Fruit fly (Drosophila melanogaster) whole organism, embryonic: ENCODE results near the gene CG34135.
A peak's percentile ranks its signal among the peaks of the same experiment; 100 is the strongest.

Source experiments
- CG10959 ChIP-seq: fragments of 200-800 bp; sonication (Bioruptor generic); IDR thresholded peaks from 2 replicates; pipeline ENCODE4 v1.3.6; 2022; ENCODE audit warnings: missing biosample characterization, missing genetic modification characterization
- CG10979 ChIP-seq: fragments of 200-800 bp; sonication (Bioruptor generic); optimal IDR thresholded peaks from 2 replicates; lab custom pipeline; 2018; ENCODE audit warnings: missing biosample characterization, mild to moderate bottlenecking, missing genetic modification characterization, moderate library complexity
- CG12219 ChIP-seq: fragments of 200-800 bp; sonication (Bioruptor generic); optimal IDR thresholded peaks from 3 replicates; lab custom pipeline; 2018; ENCODE audit warnings: missing biosample characterization, mild to moderate bottlenecking, missing genetic modification characterization
- CG13123 ChIP-seq: fragments of 200-800 bp; sonication (Bioruptor generic); optimal IDR thresholded peaks from 2 replicates; lab custom pipeline; 2016; ENCODE audit warnings: missing biosample characterization, missing genetic modification characterization
- CG13894 ChIP-seq: fragments of 200-800 bp; sonication (Bioruptor generic); optimal IDR thresholded peaks from 3 replicates; lab custom pipeline; 2018; ENCODE audit warnings: missing biosample characterization, mild to moderate bottlenecking, missing genetic modification characterization, moderate library complexity
- CG14050 ChIP-seq: fragments of 200-800 bp; sonication (Bioruptor generic); IDR thresholded peaks from 3 replicates; pipeline ENCODE4 v1.3.6; 2022; ENCODE audit warnings: missing biosample characterization, missing genetic modification characterization
- CG15696 ChIP-seq: fragments of 200-800 bp; sonication (Bioruptor generic); optimal IDR thresholded peaks from 2 replicates; lab custom pipeline; 2019; ENCODE audit warnings: missing biosample characterization, mild to moderate bottlenecking, missing genetic modification characterization, moderate library complexity
- CG16815 ChIP-seq: fragments of 200-800 bp; sonication (Bioruptor generic); optimal IDR thresholded peaks from 3 replicates; lab custom pipeline; 2017; ENCODE audit warnings: missing biosample characterization, mild to moderate bottlenecking, missing genetic modification characterization
- CG17912 ChIP-seq: fragments of 200-800 bp; sonication (Bioruptor generic); optimal IDR thresholded peaks from 2 replicates; lab custom pipeline; 2018; ENCODE audit warnings: missing biosample characterization, mild to moderate bottlenecking, missing genetic modification characterization
- CG18599 ChIP-seq: fragments of 200-800 bp; sonication (Bioruptor generic); optimal IDR thresholded peaks from 3 replicates; lab custom pipeline; 2017; ENCODE audit warnings: missing biosample characterization, missing genetic modification characterization, mild to moderate bottlenecking, moderate library complexity, missing genetic modification reagents
- CG2889 ChIP-seq: fragments of 200-800 bp; sonication (Bioruptor generic); IDR thresholded peaks from 3 replicates; pipeline ENCODE4 v1.3.6; 2022; ENCODE audit warnings: missing biosample characterization, missing genetic modification characterization
- CG4282 ChIP-seq: fragments of 200-800 bp; sonication (Bioruptor generic); optimal IDR thresholded peaks from 2 replicates; lab custom pipeline; 2016; ENCODE audit warnings: missing biosample characterization, missing genetic modification characterization
- CG5180 ChIP-seq: fragments of 200-800 bp; sonication (Bioruptor generic); optimal IDR thresholded peaks from 3 replicates; lab custom pipeline; 2017; ENCODE audit warnings: missing biosample characterization, missing genetic modification characterization, mild to moderate bottlenecking, moderate library complexity, missing genetic modification reagents
- CG6854 ChIP-seq: fragments of 200-800 bp; sonication (Bioruptor generic); optimal IDR thresholded peaks from 3 replicates; lab custom pipeline; 2017; ENCODE audit warnings: missing biosample characterization, mild to moderate bottlenecking, missing genetic modification characterization
- CG9932 ChIP-seq: fragments of 200-800 bp; sonication (Bioruptor generic); IDR thresholded peaks from 2 replicates; pipeline ENCODE4 v1.3.6; 2022; ENCODE audit warnings: missing biosample characterization, missing genetic modification characterization
- D19B ChIP-seq: fragments of 200-800 bp; sonication (Bioruptor generic); optimal IDR thresholded peaks from 2 replicates; lab custom pipeline; 2017; ENCODE audit warnings: missing biosample characterization, mild to moderate bottlenecking, missing genetic modification characterization
- Dfd ChIP-seq, 2 experiments: fragments of >200 bp; optimal IDR thresholded peaks; 2 replicates each; lab custom pipeline; 2017; ENCODE audit warnings: missing biosample characterization in 2 of 2, missing genetic modification characterization in 2 of 2
- Dip2 ChIP-seq: fragments of 200-800 bp; sonication (Bioruptor generic); IDR thresholded peaks from 2 replicates; pipeline ENCODE4 v1.3.6; 2022; ENCODE audit warnings: missing biosample characterization, missing genetic modification characterization
- Dref ChIP-seq: fragments of 200-800 bp; sonication (Bioruptor generic); IDR thresholded peaks from 2 replicates; pipeline ENCODE4 v1.3.6; 2022; ENCODE audit warnings: missing biosample characterization, missing genetic modification characterization
- Eip74EF ChIP-seq, 2 experiments: fragments of 200-800 bp in 1 of 2; fragments of >200 bp in 1 of 2; sonication (Bioruptor generic) in 1 of 2; optimal IDR thresholded peaks; 2 replicates each; lab custom pipeline; 2017 to 2019; ENCODE audit warnings: missing biosample characterization in 2 of 2, missing genetic modification characterization in 2 of 2, mild to moderate bottlenecking in 1 of 2, moderate library complexity in 1 of 2
- Ets65A ChIP-seq: fragments of 200-800 bp; sonication (Bioruptor generic); peaks from one replicate; lab custom pipeline; 2016; ENCODE audit warnings: missing biosample characterization, missing genetic modification characterization
- Fer3 ChIP-seq: fragments of 200-800 bp; sonication (Bioruptor generic); optimal IDR thresholded peaks from 2 replicates; lab custom pipeline; 2018; ENCODE audit warnings: missing biosample characterization, mild to moderate bottlenecking, missing genetic modification characterization, moderate library complexity
- HmgZ ChIP-seq: fragments of 200-800 bp; sonication (Bioruptor generic); optimal IDR thresholded peaks from 2 replicates; lab custom pipeline; 2018; ENCODE audit warnings: missing biosample characterization, mild to moderate bottlenecking, missing genetic modification characterization
- Hr39 ChIP-seq: fragments of >200 bp; optimal IDR thresholded peaks from 2 replicates; lab custom pipeline; 2017
- Lpt ChIP-seq: fragments of >200 bp; optimal IDR thresholded peaks from 2 replicates; lab custom pipeline; 2018; ENCODE audit warnings: missing biosample characterization, missing genetic modification characterization
- Mrtf ChIP-seq: fragments of 200-800 bp; sonication (Bioruptor generic); IDR thresholded peaks from 3 replicates; pipeline ENCODE4 v1.3.6; 2022; ENCODE audit warnings: missing biosample characterization, missing genetic modification characterization
- Myb ChIP-seq: fragments of 200-800 bp; sonication (Bioruptor generic); optimal IDR thresholded peaks from 2 replicates; lab custom pipeline; 2016; ENCODE audit warnings: missing biosample characterization, missing genetic modification characterization
- Rx ChIP-seq: fragments of 200-800 bp; sonication (Bioruptor generic); IDR thresholded peaks from 2 replicates; pipeline ENCODE4 v1.3.6; 2022; ENCODE audit warnings: missing biosample characterization, missing genetic modification characterization
- Sox100B ChIP-seq: fragments of 200-800 bp; sonication (Bioruptor generic); optimal IDR thresholded peaks from 3 replicates; lab custom pipeline; 2018; ENCODE audit warnings: missing biosample characterization, mild to moderate bottlenecking, missing genetic modification characterization
- Stat92E ChIP-seq, 3 experiments: fragments of >200 bp in 2 of 3; fragments of 200-800 bp in 1 of 3; sonication (Bioruptor generic) in 1 of 3; optimal IDR thresholded peaks; 2 replicates each; lab custom pipeline; 2017 to 2019; ENCODE audit warnings: missing biosample characterization in 3 of 3, missing genetic modification characterization in 3 of 3, mild to moderate bottlenecking in 1 of 3, moderate library complexity in 1 of 3
- ab ChIP-seq: fragments of 200-800 bp; sonication (Bioruptor generic); optimal IDR thresholded peaks from 2 replicates; lab custom pipeline; 2016; ENCODE audit warnings: missing biosample characterization, missing genetic modification characterization
- ase ChIP-seq: fragments of 200-800 bp; sonication (Bioruptor generic); IDR thresholded peaks from 3 replicates; pipeline ENCODE4 v1.3.6; 2022; ENCODE audit warnings: missing biosample characterization, missing genetic modification characterization
- bcd ChIP-seq: fragments of 200-800 bp; sonication (Bioruptor generic); optimal IDR thresholded peaks from 2 replicates; lab custom pipeline; 2017; ENCODE audit warnings: missing biosample characterization, mild to moderate bottlenecking, missing genetic modification characterization
- bowl ChIP-seq: fragments of 200-800 bp; sonication (Bioruptor generic); IDR thresholded peaks from 2 replicates; pipeline ENCODE4 v1.3.6; 2022; ENCODE audit warnings: missing biosample characterization, missing genetic modification characterization
- cato ChIP-seq: fragments of 200-800 bp; sonication (Bioruptor generic); optimal IDR thresholded peaks from 2 replicates; lab custom pipeline; 2016; ENCODE audit warnings: missing biosample characterization, missing genetic modification characterization, borderline replicate concordance
- dati ChIP-seq: fragments of 200-800 bp; sonication (Bioruptor generic); IDR thresholded peaks from 2 replicates; pipeline ENCODE4 v1.3.6; 2022; ENCODE audit warnings: missing biosample characterization, missing genetic modification characterization
- dm ChIP-seq: fragments of 200-800 bp; sonication (Bioruptor generic); optimal IDR thresholded peaks from 3 replicates; lab custom pipeline; 2016; ENCODE audit warnings: missing biosample characterization, missing genetic modification characterization
- emc ChIP-seq: fragments of 200-800 bp; sonication (Bioruptor generic); optimal IDR thresholded peaks from 2 replicates; lab custom pipeline; 2016; ENCODE audit warnings: missing biosample characterization, missing genetic modification characterization
- en ChIP-seq: fragments of 200-800 bp; sonication (Bioruptor generic); optimal IDR thresholded peaks from 2 replicates; lab custom pipeline; 2016; ENCODE audit warnings: missing biosample characterization, missing genetic modification characterization
- esg ChIP-seq: fragments of 200-800 bp; sonication (Bioruptor generic); conservative IDR thresholded peaks from 2 replicates; pipeline ENCODE4 v1.3.6; 2022; ENCODE audit warnings: missing biosample characterization, missing genetic modification characterization
- fd64A ChIP-seq: fragments of 200-800 bp; sonication (Bioruptor generic); optimal IDR thresholded peaks from 3 replicates; lab custom pipeline; 2018; ENCODE audit warnings: missing biosample characterization, mild to moderate bottlenecking, missing genetic modification characterization
- fru ChIP-seq: fragments of >200 bp; optimal IDR thresholded peaks from 2 replicates; lab custom pipeline; 2017
- gsb ChIP-seq: fragments of 200-800 bp; sonication (Bioruptor generic); IDR thresholded peaks from 2 replicates; pipeline ENCODE4 v1.3.6; 2022; ENCODE audit warnings: missing biosample characterization, missing genetic modification characterization
- nerfin-2 ChIP-seq: fragments of 200-800 bp; sonication (Bioruptor generic); IDR thresholded peaks from 2 replicates; pipeline ENCODE4 v1.3.6; 2022; ENCODE audit warnings: missing biosample characterization, missing genetic modification characterization; ENCODE audit not compliant: partially characterized antibody
- odd ChIP-seq: fragments of 200-800 bp; sonication (Bioruptor generic); optimal IDR thresholded peaks from 2 replicates; lab custom pipeline; 2017; ENCODE audit warnings: missing biosample characterization, mild to moderate bottlenecking, missing genetic modification characterization
- schlank ChIP-seq: fragments of 200-800 bp; sonication (Bioruptor generic); optimal IDR thresholded peaks from 2 replicates; lab custom pipeline; 2018; ENCODE audit warnings: missing biosample characterization, mild to moderate bottlenecking, missing genetic modification characterization
- sima ChIP-seq: fragments of 200-800 bp; sonication (Bioruptor generic); optimal IDR thresholded peaks from 2 replicates; lab custom pipeline; 2016; ENCODE audit warnings: missing biosample characterization, missing genetic modification characterization

The CG34135 gene

DNA sequence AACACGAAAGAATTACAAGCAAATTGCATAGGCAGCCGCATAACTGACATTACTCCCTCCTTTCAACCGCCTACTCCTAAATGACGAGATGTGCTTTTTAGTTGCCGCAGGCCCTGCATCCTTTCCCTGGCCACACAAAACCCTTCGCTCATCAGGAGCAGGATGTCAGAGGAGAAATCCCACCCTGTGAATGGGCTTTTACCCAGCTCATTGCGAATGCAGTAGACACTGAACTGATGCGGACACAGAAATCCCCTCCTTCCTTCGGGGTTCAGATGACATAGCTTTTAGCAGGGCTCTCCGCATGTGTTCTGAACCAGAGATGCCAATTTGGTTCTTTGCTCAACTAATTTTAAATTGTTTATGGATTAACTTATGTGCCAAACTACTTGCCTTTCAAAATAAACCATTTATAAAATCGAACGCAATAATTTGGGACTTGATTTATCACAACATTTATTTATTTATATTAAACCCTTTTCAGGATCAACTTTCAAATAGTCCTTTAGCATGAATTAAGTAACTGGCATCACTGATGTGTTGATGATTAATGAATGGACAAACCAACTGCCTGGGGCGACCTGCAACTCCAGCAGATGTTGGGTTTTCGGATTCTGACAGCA lies 28.7 kb downstream of the CG34135 start (continued):
- TF ChIP-seq HmgZ (tag; lab: Kevin White, UChicago): no peak
- TF ChIP-seq sima: no peak
- TF ChIP-seq CG18599: peak; percentile 9

DNA sequence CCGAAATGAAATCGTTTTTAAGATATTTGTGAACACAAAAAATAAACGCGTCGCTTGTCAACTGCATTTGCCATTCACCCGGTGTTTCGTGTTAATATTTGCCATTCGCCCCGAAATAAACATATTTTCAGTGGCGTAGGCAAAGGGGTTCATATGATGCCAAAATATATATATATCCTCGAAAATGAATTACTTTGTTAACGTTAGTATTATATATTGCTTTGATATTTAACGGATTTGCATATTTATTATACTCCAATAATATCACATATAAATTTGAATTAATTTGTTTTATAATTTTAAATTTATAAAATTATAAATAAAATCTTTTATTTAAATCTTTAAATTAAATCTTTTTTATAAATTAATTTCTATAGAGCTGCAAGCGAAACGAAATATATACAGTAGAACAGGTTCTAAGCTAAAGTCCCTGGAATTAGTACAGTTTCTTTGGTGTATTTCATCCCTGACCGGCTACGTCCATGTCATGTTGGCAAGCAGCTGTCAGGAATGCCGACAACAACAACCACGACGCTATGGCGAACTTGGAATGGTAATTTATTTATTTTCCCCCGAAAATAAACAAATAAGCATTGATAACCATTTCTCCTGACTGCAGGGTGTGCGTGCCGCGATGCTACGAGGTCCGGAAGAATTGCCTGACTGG lies 36.3 kb downstream of the CG34135 start, which contains the start of the genes M1BP and CG8202:
M1BP (minus strand) TSS at position 102 of the 667 bp plus-strand sequence.
CG8202 (plus strand) TSS at position 495 of the 667 bp plus-strand sequence.
- peak; percentile 55; the same call in 1 of the 3 replicates for TF ChIP-seq CG2889 (GFP tag; lab: Robert Waterston, UW)
- no peak for TF ChIP-seq nerfin-2
- no peak for TF ChIP-seq en (GFP tag; lab: Kevin White, UChicago)
- peak; percentile 90 for TF ChIP-seq bcd (GFP tag; lab: Kevin White, UChicago)
- 0 out of 2 replicates have a peak, but pooled peaks have one; percentile 40 for TF ChIP-seq dati
- TF ChIP-seq CG13123 (GFP tag; lab: Kevin White, UChicago): peak; percentile 73
- no peak for TF ChIP-seq Dip2 (GFP tag; lab: Robert Waterston, UW)
- no peak for TF ChIP-seq bowl (GFP tag; lab: Robert Waterston, UW)
- no peak for TF ChIP-seq CG4282 (GFP tag; lab: Kevin White, UChicago)
- TF ChIP-seq ab: peak; percentile 50
- TF ChIP-seq CG5180 (GFP tag; lab: Kevin White, UChicago): no peak
- peak; percentile 67; the same call in 1 of the 2 replicates for TF ChIP-seq esg (GFP tag; lab: Robert Waterston, UW)
- TF ChIP-seq CG10959 (GFP tag; lab: Robert Waterston, UW): peak; percentile 62
- TF ChIP-seq CG9932 (GFP tag; lab: Robert Waterston, UW): peak; percentile 82
- peak; percentile 12 for TF ChIP-seq emc
- peak; percentile 91 for TF ChIP-seq CG18599
- TF ChIP-seq CG14050 (GFP tag; lab: Robert Waterston, UW): 0 out of 3 replicates have a peak, but pooled peaks have one; percentile 50
- TF ChIP-seq ase: peak; percentile 52; the same call in 1 of the 3 replicates
- peak; percentile 92 for TF ChIP-seq odd (GFP tag; lab: Kevin White, UChicago)
- TF ChIP-seq Sox100B: peak; percentile 97
- peak; percentile 93 for TF ChIP-seq CG10979 (tag; lab: Kevin White, UChicago)
- peak; percentile 41 for TF ChIP-seq Myb (GFP tag; lab: Kevin White, UChicago)
- TF ChIP-seq CG16815 (GFP tag; lab: Kevin White, UChicago): peak; percentile 86
- TF ChIP-seq dm (GFP tag; lab: Kevin White, UChicago): no peak
- peak; percentile 88 for TF ChIP-seq CG6854
- TF ChIP-seq schlank (tag; lab: Kevin White, UChicago): peak; percentile 53
- TF ChIP-seq Hr39 (lab: Kevin White, UChicago): no peak
- TF ChIP-seq Mrtf: peak; percentile 74; the same call in 2 of the 3 replicates
- TF ChIP-seq Stat92E (GFP tag; optimal IDR thresholded peaks at IDR 0.05; lab: Kevin White, UChicago): no peak
- TF ChIP-seq CG15696 (tag; lab: Kevin White, UChicago): peak; percentile 91
- peak; percentile 71 for TF ChIP-seq D19B (GFP tag; lab: Kevin White, UChicago)
- TF ChIP-seq CG17912: peak; percentile 68
- 0 out of 2 replicates have a peak, but pooled peaks have one; percentile 37 for TF ChIP-seq gsb (GFP tag; lab: Robert Waterston, UW)
- TF ChIP-seq Fer3: peak; percentile 75
- no peak for TF ChIP-seq fru (lab: Kevin White, UChicago)
- TF ChIP-seq Dref (GFP tag; lab: Robert Waterston, UW): no peak
- no peak for TF ChIP-seq CG13894 (tag; lab: Kevin White, UChicago)
- TF ChIP-seq CG12219 (GFP tag; lab: Kevin White, UChicago): peak; percentile 53
- no peak for TF ChIP-seq Eip74EF (GFP tag; optimal IDR thresholded peaks at IDR 0.05; lab: Kevin White, UChicago)
- TF ChIP-seq Lpt (GFP tag; lab: Kevin White, UChicago): no peak
- peak; percentile 48 for TF ChIP-seq Ets65A (GFP tag; lab: Kevin White, UChicago)
- TF ChIP-seq fd64A (GFP tag; lab: Kevin White, UChicago): peak; percentile 18
- TF ChIP-seq Dfd (GFP tag; optimal IDR thresholded peaks at IDR 0.05; lab: Kevin White, UChicago): no peak
- TF ChIP-seq cato (GFP tag; lab: Kevin White, UChicago): peak; percentile 81
- 0 out of 2 replicates have a peak, but pooled peaks have one; percentile 40 for TF ChIP-seq Rx
